Worm (Caenorhabditis elegans): Measurements from ENCODE around the gene ttm-2.

- TF ChIP-seq him-1 (tag; optimal IDR thresholded peaks at IDR 0.05) (no peak), W03F9.2 (tag; optimal IDR thresholded peaks at IDR 0.05) (no peak)
Observed at ce11 chrII:4726750-4727384, 39.3 kb downstream of the ttm-2 start.
